Worm (Caenorhabditis elegans): ENCODE measurements around the gene C29G2.3.
A peak's percentile ranks its signal among the peaks of the same experiment; 100 is the strongest.

Gene C29G2.3

ce11 chrV:2614986-2615687 is 34.4 kb downstream of the C29G2.3 start, which contains the start of gene F53E10.1 (continued):
- TF ChIP-seq ces-1 (GFP tag; optimal IDR thresholded peaks at IDR 0.05): no peak
- TF ChIP-seq F44E2.7 (GFP tag; IDR thresholded peaks at IDR 0.05): no peak
- TF ChIP-seq mxl-3 (GFP tag; optimal IDR thresholded peaks at IDR 0.05): no peak
- TF ChIP-seq snpc-4 (tag; optimal IDR thresholded peaks at IDR 0.05): no peak
- peak in 1 of 2 experiments; percentile 26 for TF ChIP-seq daf-16 (GFP tag; optimal IDR thresholded peaks at IDR 0.05)
- peak; percentile 77 for TF ChIP-seq daf-16 (tag; optimal IDR thresholded peaks at IDR 0.05)
- TF ChIP-seq T26A8.4 (GFP tag; IDR thresholded peaks at IDR 0.05): no peak
- no peak for TF ChIP-seq spr-1 (tag; optimal IDR thresholded peaks at IDR 0.05)
- TF ChIP-seq dmd-6 (GFP tag; IDR thresholded peaks at IDR 0.05): peak; percentile 72
- no peak for TF ChIP-seq zip-11 (GFP tag; IDR thresholded peaks at IDR 0.05)
- no peak for TF ChIP-seq nhr-10 (tag; optimal IDR thresholded peaks at IDR 0.05)
- TF ChIP-seq zip-2 (tag; optimal IDR thresholded peaks at IDR 0.05): no peak
- no peak for TF ChIP-seq nhr-41 (GFP tag; IDR thresholded peaks at IDR 0.05)
- TF ChIP-seq php-3 (GFP tag; IDR thresholded peaks at IDR 0.05): no peak
- no peak for TF ChIP-seq lin-13 (GFP tag; optimal IDR thresholded peaks at IDR 0.05)
- TF ChIP-seq nhr-42 (GFP tag; IDR thresholded peaks at IDR 0.05): no peak
- no peak for TF ChIP-seq Y75B8A.6 (GFP tag; IDR thresholded peaks at IDR 0.05)
- TF ChIP-seq mes-2 (tag; optimal IDR thresholded peaks at IDR 0.05; ENCODE audit: poor library complexity, severe bottlenecking): peak; percentile 57
- no peak for TF ChIP-seq nhr-102 (tag; optimal IDR thresholded peaks at IDR 0.05)
- 0 out of 2 replicates have a peak, but pooled peaks have one; percentile 23 for TF ChIP-seq hmg-1.1 (GFP tag; IDR thresholded peaks at IDR 0.05)

ce11 chrV:2617499-2617898 is 36.8 kb downstream of the C29G2.3 start:
- TF ChIP-seq Y75B8A.6 (GFP tag; IDR thresholded peaks at IDR 0.05) (no peak), set-16 (GFP tag; IDR thresholded peaks at IDR 0.05) (no peak), aha-1 (tag) (peak; percentile 30), jun-1 (tag; optimal IDR thresholded peaks at IDR 0.05) (no peak), snpc-4 (tag; optimal IDR thresholded peaks at IDR 0.05) (no peak), F44E2.7 (GFP tag; IDR thresholded peaks at IDR 0.05) (no peak), nhr-28 (tag; optimal IDR thresholded peaks at IDR 0.05) (peak; percentile 95), lin-13 (GFP tag; optimal IDR thresholded peaks at IDR 0.05) (no peak), dve-1 (tag; optimal IDR thresholded peaks at IDR 0.05; ENCODE audit: insufficient read depth) (no peak), nhr-76 (tag; optimal IDR thresholded peaks at IDR 0.05) (no peak), nhr-237 (tag; optimal IDR thresholded peaks at IDR 0.05) (no peak), F10B5.3 (tag; optimal IDR thresholded peaks at IDR 0.05) (no peak), aly-2 (tag; optimal IDR thresholded peaks at IDR 0.05) (no peak)

ce11 chrV:2621879-2622278 is 41.2 kb downstream of the C29G2.3 start, which contains the start of gene srh-271:
Gene srh-271, minus strand, starts transcription at chrV:2621979.
- TF ChIP-seq lin-29 (GFP tag; IDR thresholded peaks at IDR 0.05) (no peak), Y5F2A.4 (GFP tag; optimal IDR thresholded peaks at IDR 0.05) (no peak), skn-1 (tag; optimal IDR thresholded peaks at IDR 0.05) (no peak), F44E2.7 (GFP tag; IDR thresholded peaks at IDR 0.05) (no peak), lin-38 (GFP tag; IDR thresholded peaks at IDR 0.05) (no peak), unc-130 (GFP tag; optimal IDR thresholded peaks at IDR 0.05) (no peak), hlh-11 (tag; optimal IDR thresholded peaks at IDR 0.05) (no peak), tra-1 (GFP tag; IDR thresholded peaks at IDR 0.05) (no peak), nhr-42 (GFP tag; IDR thresholded peaks at IDR 0.05) (no peak), F26F4.8 (GFP tag; conservative IDR thresholded peaks at IDR 0.05) (no peak), ama-1 (optimal IDR thresholded peaks at IDR 0.05) (no peak), Y75B8A.6 (GFP tag; IDR thresholded peaks at IDR 0.05) (no peak), F37D6.2 (tag; optimal IDR thresholded peaks at IDR 0.05) (no peak), ceh-62 (tag; optimal IDR thresholded peaks at IDR 0.05) (no peak), nhr-11 (tag; optimal IDR thresholded peaks at IDR 0.05) (no peak), nhr-77 (tag; optimal IDR thresholded peaks at IDR 0.05) (no peak), mep-1 (tag; optimal IDR thresholded peaks at IDR 0.05) (no peak), Y105C5A.15 (GFP tag; IDR thresholded peaks at IDR 0.05) (no peak), zfp-3 (GFP tag; conservative IDR thresholded peaks at IDR 0.05) (no peak)

All from whole organism, L4 larva.